Worm (Caenorhabditis elegans) whole organism, L4 larva: ENCODE measurements around the gene cest-2.3.

Experiments used
- nhr-77 ChIP-seq: fragments of 150-350 bp; optimal IDR thresholded peaks from 2 replicates; lab custom pipeline; 2014; ENCODE audit warnings: missing biosample characterization, missing genetic modification characterization
- pha-4 ChIP-seq, 2 experiments: fragments of 150-350 bp in 1 of 2; fragments of 200-800 bp in 1 of 2; sonication (Bioruptor generic) in 1 of 2; IDR thresholded peaks in 1 of 2; optimal IDR thresholded peaks in 1 of 2; 2 replicates each; pipeline versions ENCODE4 v1.3.6 to Lab custom; 2014 to 2022; ENCODE audit warnings: missing genetic modification characterization in 2 of 2, missing genetic modification reagents in 2 of 2, missing biosample characterization in 1 of 2, missing compliant biosample characterization in 1 of 2
- unc-62 ChIP-seq, 3 experiments: fragments of 150-350 bp in 1 of 3; sonication (generic microtip); optimal IDR thresholded peaks in 2 of 3; peaks in 1 of 3; 1 replicate in 1 of 3; 2 replicates in 2 of 3; lab custom pipeline; 2014 to 2017; ENCODE audit warnings: missing biosample characterization in 3 of 3, missing genetic modification characterization in 3 of 3, missing genetic modification reagents in 3 of 3, missing genotype in 1 of 3
- zfp-2 ChIP-seq: sonication (generic microtip); optimal IDR thresholded peaks from 2 replicates; lab custom pipeline; 2016; ENCODE audit warnings: mild to moderate bottlenecking, missing genetic modification characterization, missing compliant biosample characterization
- zfp-3 ChIP-seq: fragments of 200-800 bp; sonication (Bioruptor generic); conservative IDR thresholded peaks from 2 replicates; pipeline ENCODE4 v1.3.6; 2022; ENCODE audit warnings: missing genetic modification reagents, missing genetic modification characterization, missing compliant biosample characterization
- zip-11 ChIP-seq: fragments of 200-800 bp; sonication (Bioruptor generic); IDR thresholded peaks from 2 replicates; pipeline ENCODE4 v1.3.6; 2022; ENCODE audit warnings: missing genetic modification characterization, missing compliant biosample characterization

- TF ChIP-seq zip-11 (GFP tag; lab: Robert Waterston, UW) (no peak), pha-4 (GFP tag; IDR thresholded peaks at IDR 0.05; lab: Robert Waterston, UW) (no peak), pha-4 (tag; optimal IDR thresholded peaks at IDR 0.05; lab: Kevin White, UChicago) (no peak), zfp-3 (no peak), zfp-2 (tag; lab: Kevin White, UChicago) (no peak), unc-62 (GFP tag; optimal IDR thresholded peaks at IDR 0.05 in 1 of 2; lab: Kevin White, UChicago) (no peak), unc-62 (tag; optimal IDR thresholded peaks at IDR 0.05; lab: Kevin White, UChicago) (no peak), nhr-77 (tag; lab: Kevin White, UChicago) (peak; percentile 48)
Measured at ce11 chrV:14134757-14135441, 47.9 kb downstream of the cest-2.3 start.
